Fruit fly (Drosophila melanogaster) whole organism, larva: ENCODE measurements around the gene FucTA.

ENCODE experiments used
- noc ChIP-seq: fragments of 200-800 bp; sonication (Bioruptor generic); optimal IDR thresholded peaks from 3 replicates; lab custom pipeline; 2019; ENCODE audit warnings: missing biosample characterization, mild to moderate bottlenecking, missing genetic modification characterization, moderate library complexity

Gene FucTA

DNA sequence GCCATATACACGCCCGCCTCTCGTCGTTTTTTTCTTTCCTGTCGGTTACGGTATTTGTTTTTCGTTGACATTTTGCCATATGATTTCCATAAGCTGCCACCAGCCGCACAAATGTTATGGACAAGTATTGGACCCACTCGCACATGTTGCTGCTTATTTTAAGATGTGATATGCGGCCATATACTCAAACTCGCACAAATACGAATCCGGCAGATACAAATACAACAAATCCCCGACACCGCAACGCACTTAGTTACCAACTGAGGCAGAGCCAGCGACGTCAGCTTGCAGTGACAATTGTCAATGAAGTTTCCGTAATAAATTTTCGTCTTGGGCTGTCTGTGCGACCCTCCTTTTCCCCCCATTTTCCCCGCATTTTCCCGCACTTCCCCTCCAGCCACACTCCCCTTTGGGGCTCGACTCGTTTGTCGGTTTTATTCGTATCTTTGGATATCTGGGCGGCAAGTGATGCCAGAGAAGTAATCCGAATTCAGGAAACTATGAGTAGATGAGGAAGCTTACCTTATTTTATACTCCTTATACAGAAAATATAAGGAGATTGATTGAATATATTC, 29.8 kb downstream of the FucTA start:
- TF ChIP-seq noc (tag; lab: Kevin White, UChicago) = no peak

DNA sequence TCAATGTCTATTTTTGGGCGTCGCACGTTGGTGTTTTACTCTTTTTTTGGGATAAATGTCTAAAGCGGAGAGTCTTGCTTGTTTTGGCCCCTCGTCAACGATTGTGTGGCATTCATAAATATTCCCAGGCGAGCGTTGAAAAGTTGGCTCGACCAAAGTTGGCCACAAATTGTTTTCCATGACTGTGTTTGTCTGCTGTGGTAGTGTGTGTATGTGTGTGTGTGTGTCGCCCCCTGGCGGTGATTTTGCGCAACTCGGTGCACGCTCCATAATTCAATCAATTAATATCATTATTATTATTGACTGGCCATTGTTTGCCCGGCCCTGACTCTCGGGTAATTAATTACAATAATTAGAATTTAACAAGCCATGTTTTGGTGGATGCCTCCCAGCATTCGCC, 31.7 kb downstream of the FucTA start:
- no peak for TF ChIP-seq noc (tag; lab: Kevin White, UChicago)

DNA sequence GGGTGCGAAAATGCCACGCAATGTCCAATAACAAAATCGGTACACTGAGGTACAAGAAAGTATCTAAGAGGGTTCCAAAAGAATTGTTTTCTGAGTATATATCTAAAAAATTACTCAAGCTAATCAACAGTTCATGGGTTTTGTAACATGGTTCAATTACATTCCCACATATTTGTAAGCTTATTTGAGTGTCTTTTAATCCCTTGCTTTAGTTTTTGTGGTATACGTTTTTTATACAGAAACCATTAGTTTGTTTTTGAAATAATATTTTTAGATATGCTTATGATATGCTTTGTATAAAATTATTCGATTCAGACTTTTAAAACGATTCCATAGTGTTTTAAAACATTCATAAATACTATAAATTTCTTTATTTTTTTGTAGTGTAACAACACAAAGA, 33.9 kb downstream of the FucTA start:
- no peak for TF ChIP-seq noc (tag; lab: Kevin White, UChicago)

DNA sequence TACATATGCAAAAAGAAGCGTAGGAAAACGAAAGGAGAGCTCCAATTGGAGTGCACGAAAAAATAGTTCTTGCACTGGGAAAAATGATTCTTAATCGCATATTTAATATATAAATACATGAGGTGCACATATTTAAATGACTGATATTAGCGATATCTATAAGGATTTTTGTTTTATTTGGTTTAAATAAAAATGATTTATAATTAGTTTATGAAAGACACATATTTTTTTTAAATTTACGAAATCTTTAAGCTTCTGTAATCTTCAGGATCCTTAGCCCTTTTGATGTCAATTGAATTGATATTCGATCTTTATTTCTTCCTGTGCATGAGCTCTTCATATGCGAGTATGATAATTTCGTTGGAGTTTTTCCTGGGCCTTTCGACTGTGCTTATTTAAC, 40.8 kb downstream of the FucTA start:
- TF ChIP-seq noc (tag; lab: Kevin White, UChicago) = no peak

DNA sequence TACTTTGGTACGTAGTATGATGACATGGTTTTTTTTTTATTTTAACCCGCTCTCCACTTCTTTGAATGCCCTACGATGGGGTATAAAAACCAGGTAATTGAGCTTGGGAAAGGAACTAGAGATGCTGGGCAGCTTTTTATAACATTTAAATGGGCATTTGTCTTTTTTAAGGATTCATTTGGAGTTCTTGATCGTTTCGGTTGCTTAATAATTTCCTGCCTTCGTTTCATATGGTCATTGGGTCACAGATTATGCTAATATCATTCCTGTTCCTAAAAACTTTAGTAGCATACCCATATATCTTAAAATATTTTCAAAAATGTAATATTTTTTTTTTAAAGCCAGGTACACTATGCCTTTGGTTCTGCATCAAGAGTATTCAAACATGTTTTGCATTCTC, 41.8 kb downstream of the FucTA start:
- no peak for TF ChIP-seq noc (tag; lab: Kevin White, UChicago)

DNA sequence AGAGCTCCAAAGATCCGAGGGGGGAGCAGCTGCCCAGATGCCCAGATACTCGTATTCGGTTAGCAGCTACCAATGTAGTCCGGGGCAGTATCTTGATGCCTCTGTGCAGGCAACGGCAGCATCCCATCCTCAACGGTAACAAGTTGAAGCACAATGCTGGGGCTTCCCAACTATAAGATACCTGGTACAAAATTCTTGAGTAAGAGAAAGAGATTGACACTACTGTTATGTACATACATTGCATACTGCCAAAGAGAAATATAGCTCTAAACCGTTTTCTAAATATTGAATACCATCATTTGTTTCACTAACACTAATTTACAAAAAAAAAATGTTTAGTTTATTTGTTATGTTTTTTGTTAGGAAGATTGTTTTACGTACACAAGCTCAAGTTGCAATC, 42.8 kb downstream of the FucTA start:
- no peak for TF ChIP-seq noc (tag; lab: Kevin White, UChicago)

DNA sequence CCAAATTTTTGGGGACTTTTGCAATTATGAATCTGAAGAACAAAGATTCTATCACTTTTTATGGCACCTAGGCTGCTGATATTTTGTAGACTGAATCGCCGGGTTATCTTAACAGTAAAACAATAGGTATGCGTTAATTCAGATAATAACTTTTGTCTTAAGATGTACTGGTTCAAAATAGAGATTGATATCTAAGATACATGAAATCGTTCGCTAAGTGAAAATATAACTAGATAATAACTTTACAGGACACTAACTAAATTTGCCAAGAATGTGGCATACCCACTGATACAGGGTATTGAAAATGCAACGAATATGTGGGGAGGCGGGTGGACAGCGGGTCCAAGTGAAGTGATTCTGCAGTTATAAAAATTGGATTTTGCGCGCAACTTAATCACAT, 45.2 kb downstream of the FucTA start:
- no peak for TF ChIP-seq noc (tag; lab: Kevin White, UChicago)

DNA sequence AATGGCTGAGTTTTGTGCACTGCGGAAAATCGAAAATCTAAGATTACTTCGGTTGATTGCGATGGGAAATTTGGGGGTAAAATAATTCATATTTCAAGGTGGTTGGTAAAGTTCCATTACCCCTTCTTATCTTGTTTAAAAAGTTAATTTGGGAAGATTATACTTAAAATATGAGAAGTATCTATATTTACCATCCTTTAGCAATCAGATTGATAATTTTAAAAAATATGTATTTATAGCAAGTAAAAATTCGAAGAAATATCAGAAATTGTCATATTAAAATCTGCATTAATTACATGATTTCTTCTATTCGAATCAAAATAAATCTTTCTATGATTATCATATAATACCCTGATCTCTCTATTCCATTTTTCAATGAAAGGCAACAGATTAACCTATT, 48.6 kb downstream of the FucTA start:
- TF ChIP-seq noc (tag; lab: Kevin White, UChicago) = no peak

DNA sequence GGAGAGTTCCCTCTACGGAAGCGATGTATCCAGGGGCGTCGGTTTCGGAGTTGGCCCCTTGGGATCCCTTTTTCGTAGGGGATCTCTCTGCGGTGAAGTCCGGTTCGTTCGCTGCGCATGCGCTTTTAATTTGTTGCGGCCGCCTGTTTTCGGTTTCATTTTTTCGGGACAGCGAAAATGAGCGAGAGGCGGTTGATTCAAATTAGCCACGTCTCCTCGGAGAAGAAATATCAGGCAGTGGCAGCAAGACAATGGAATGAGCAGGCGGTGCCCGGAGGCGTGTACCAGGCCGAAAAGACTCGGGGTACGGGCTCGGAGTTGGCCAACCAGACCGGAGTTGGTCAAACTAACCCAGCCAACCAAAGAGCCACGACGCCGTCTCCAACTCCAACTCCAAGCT, 49.3 kb downstream of the FucTA start:
- TF ChIP-seq noc (tag; lab: Kevin White, UChicago) = no peak

DNA sequence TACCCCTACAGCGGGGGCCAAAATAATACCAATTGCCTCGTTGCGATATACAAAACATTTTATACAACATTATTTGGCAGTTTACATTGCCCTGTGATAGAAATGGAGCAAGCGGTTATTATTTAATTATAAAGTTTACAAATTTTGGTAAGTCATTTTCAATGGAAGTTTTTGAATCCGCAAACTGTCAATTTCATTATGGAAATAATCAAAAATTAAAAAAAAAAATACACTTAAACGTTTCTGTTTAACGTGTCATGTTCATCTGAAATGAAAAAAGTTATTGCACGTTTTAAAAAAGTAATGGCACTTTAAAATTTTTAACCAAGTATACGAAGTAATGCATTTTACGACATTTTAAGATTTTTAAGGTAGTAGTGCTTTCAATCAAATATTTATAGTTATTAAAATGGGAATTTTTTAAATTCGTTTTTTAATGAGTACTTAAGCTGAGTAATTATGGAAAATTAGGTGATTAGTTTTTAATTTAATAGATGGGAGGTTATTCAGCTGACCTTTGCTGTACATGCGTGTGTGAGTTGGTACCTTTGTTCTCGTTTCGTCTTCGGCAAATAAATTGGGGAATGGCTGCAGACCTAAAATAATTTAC, 49.9 kb downstream of the FucTA start:
- TF ChIP-seq noc (tag; lab: Kevin White, UChicago) = no peak

DNA sequence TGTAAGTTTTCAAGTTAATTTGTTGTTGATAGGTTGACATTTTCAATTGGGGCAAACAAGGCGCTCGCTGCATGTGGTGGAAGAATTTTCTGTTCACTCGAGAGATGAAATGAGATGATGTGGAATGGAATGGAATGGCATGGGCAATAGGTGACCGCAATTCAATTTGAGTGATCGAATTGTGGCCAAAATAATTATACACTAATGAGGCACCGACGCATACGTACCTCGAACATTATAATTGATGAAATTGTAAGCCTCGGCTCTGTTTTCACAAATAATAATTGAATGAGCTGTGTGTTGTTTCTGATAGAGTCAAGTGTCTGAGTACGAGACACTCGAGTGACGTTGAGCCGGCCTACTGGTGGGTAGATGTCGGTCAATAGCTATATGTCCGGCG, 51.0 kb downstream of the FucTA start:
- no peak for TF ChIP-seq noc (tag; lab: Kevin White, UChicago)

DNA sequence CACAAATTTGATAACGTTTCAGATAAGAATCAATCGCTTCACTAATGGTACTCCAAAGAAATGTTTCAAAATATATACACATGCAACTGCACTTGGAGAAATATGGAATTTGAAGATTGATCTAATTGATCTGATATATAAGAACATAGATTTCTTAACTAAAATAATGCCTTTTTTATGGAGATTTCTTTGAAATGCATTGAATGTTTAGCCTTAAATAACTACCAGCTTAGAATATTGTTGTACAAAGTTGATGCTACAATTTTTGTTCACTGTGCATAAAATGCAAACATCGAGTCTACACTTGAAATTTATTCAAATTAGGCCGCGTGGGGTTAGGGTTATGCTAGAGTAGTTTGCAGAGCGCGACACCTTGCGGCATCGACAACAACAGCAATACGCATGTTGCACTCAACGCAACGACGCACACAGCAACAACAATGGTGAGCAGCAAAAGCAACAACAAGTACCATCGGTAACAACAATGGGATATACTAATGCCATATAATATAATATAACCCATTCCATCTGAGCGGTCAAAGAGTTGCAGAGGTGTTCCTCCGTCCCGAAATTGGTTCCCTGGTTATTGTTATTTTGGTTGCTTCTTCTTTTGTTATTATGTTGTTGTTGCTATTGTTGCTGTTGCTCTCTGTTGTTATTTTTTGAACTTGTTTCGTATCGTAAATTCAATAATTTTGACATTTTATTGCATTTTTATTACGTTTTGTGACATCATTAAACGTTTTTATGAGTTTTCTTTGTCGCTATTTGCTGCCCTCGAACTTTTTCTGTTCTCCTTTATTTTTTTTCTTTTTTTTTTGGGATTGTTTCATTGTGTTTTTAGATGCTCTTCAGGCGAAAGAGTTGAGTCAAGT, 52.5 kb downstream of the FucTA start:
- no peak for TF ChIP-seq noc (tag; lab: Kevin White, UChicago)

DNA sequence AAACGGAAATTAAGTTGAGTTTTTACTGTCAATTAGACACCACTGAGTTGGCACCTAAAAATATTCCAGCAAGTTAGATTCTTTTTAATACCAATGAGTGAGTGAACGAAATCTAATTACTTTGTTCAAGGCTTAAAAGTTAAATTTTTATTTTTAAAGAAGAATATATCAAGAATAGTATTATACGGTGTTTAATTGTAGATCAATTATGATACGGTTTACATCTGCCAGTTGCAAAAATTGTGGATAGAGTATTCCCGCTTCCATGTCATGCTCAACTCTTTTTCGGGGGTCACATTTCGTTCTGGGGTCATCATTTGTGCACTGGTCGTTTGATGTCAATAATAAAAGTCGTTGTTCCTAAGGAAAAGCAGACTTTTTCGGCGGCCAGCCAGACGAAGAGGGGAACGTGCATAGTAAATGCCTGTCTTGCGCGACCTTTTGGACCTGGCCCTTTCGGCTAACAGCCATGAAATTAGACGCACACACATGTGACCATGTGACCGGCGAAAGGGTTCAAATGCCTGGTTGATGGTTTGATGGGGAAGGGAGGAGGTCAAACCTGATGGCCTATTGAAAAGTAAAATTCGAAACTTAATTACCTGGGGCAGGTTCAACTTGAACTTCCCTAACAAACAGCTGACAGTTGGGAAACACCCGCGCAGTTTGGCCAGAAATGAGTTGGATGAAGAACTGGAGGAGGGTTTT, 53.5 kb downstream of the FucTA start:
- TF ChIP-seq noc (tag; lab: Kevin White, UChicago) = no peak

DNA sequence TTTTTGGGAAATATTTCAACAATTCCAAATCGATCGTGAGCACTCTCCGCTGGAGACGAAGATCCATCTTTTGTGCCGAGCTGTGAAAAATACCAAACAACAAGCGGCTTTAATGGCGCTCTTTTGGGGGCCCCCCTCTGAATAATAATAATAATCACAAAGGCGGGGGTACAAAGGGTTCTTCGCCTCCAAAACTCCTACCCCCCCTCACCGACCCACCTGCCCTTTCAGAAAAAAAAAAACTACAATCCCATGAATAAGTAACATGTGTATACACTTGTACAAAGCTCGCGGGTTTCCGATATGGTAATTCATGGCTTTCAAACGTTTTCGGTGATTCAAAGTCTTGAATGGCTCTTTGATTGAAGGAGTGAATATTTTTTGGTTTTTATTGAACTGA, 54.4 kb downstream of the FucTA start:
- no peak for TF ChIP-seq noc (tag; lab: Kevin White, UChicago)

DNA sequence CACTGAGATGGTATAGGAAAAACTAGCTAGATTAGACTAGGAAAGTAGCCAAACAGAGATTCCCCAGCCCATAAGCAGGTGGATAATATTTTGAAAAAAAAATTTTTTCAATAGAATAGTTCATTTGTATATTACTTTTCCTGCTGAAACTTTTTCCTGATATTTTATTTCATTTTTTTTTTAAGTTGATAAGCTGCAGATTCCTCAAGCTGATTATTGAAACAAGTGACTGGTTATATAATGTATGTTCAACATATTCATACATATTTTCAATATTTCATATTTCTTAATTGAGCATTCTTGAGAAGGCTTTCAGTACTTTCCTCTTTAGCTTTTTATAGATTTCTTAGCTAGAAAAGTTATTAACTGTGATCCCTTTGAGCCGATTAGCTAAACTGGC, 56.2 kb downstream of the FucTA start:
- no peak for TF ChIP-seq noc (tag; lab: Kevin White, UChicago)

DNA sequence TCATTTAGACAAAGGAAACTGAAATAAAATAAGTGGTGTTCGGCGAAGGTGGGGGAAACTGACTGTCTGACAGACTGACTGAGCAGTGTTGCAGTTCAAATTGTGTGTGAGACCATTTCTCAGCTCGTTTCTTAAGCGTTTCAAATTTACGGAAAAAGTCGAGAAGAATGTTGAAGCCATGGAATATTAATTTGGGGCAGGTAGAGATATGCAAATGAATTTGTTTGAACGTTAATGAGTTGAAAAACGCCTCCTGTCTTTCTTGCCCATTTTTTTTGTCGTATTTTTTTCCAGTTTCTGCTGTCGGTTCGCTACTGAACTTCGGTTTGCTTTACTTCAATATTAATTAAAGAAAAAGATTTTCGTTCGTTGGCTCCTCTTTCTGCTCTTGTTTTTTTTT, 56.6 kb downstream of the FucTA start:
- no peak for TF ChIP-seq noc (tag; lab: Kevin White, UChicago)
